Fruit fly (Drosophila melanogaster): Measurements from ENCODE around the gene CG2116.

dm6 chrX:8162692-8163091, 33.1 kb downstream of the CG2116 start, which contains the start of gene CG10761:
- TF ChIP-seq mam (GFP tag; optimal IDR thresholded peaks at IDR 0.05) (no peak), az2 (GFP tag; optimal IDR thresholded peaks at IDR 0.05) (no peak), CG8944 (GFP tag; optimal IDR thresholded peaks at IDR 0.05) (no peak), CG13894 (tag; optimal IDR thresholded peaks at IDR 0.05) (no peak)
